Fruit fly (Drosophila melanogaster): ENCODE measurements around the gene Ziz.
A peak's percentile ranks its signal among the peaks of the same experiment; 100 is the strongest.

Ziz gene

DNA sequence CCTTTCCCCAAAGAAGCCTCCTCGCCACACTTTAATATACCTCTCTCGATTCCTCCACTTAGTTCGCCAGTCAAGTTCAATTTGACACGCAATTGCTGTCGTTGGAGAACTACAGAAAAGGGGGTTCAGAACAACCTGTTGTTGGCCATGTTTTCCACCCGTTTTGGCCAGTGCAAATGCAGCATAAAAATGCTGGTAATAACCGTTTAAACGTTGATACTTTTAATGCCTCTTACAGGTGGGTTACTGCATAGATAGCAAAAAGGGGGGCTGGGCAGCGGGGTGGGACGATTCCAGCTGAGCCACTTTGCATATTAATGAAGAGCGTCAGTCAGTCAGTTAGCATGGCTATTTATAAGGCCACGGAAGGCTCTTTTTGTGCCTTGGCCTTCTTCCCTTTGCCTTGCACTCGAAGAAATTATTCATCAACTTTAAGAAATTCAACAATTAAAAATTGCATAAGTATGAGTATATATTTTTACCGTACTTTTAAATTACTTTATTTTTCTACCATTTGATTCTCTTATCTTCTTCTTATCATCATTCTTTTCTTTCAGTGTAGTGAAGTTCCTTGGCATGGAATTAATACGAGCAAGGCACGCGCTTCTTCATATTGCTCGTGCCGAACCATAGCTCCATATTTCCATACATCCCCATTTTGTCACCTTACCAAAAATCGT lies 45.1 kb upstream of the Ziz start (continued):
- TF ChIP-seq Chrac-16 (GFP tag; optimal IDR thresholded peaks at IDR 0.05) (peak; percentile 20), HmgD (GFP tag; optimal IDR thresholded peaks at IDR 0.05) (no peak), CG1024 (GFP tag; IDR thresholded peaks at IDR 0.05) (no peak), seq (GFP tag; IDR thresholded peaks at IDR 0.05) (0 out of 2 replicates have a peak, but pooled peaks have one; percentile 33), Sox102F (GFP tag; optimal IDR thresholded peaks at IDR 0.05) (peak; percentile 50), CG18476 (GFP tag; optimal IDR thresholded peaks at IDR 0.05) (peak; percentile 3), CG10209 (GFP tag; optimal IDR thresholded peaks at IDR 0.05) (peak; percentile 41), pan (optimal IDR thresholded peaks at IDR 0.05) (no peak), pan (GFP tag; optimal IDR thresholded peaks at IDR 0.05 in 1 of 2, IDR thresholded peaks at IDR 0.05 in 1 of 2) (peak in 1 of 2 experiments; percentile 37), gem (tag; optimal IDR thresholded peaks at IDR 0.05) (peak; percentile 68), ato (GFP tag; IDR thresholded peaks at IDR 0.05; ENCODE audit: partially characterized antibody) (no peak), CG7556 (GFP tag; optimal IDR thresholded peaks at IDR 0.05) (peak; percentile 44), scrt (GFP tag; optimal IDR thresholded peaks at IDR 0.05) (peak; percentile 60), CG9817 (tag; optimal IDR thresholded peaks at IDR 0.05) (peak; percentile 14), CG14014 (GFP tag; IDR thresholded peaks at IDR 0.05) (peak; percentile 34; the same call in 1 of the 2 replicates), Side (GFP tag; optimal IDR thresholded peaks at IDR 0.05) (no peak), CG11695 (GFP tag; IDR thresholded peaks at IDR 0.05) (0 out of 3 replicates have a peak, but pooled peaks have one; percentile 43), dmrt11E (tag; optimal IDR thresholded peaks at IDR 0.05) (peak; percentile 73), sim (GFP tag; IDR thresholded peaks at IDR 0.05) (no peak), CG7372 (GFP tag; IDR thresholded peaks at IDR 0.05) (no peak), CG6654 (GFP tag; optimal IDR thresholded peaks at IDR 0.05) (no peak), CG33213 (GFP tag; optimal IDR thresholded peaks at IDR 0.05) (peak; percentile 28), Mad (GFP tag; optimal IDR thresholded peaks at IDR 0.05) (no peak), CG15696 (tag; optimal IDR thresholded peaks at IDR 0.05) (peak; percentile 22), ATbp (GFP tag; optimal IDR thresholded peaks at IDR 0.05) (peak; percentile 3), Nf-YA (GFP tag; IDR thresholded peaks at IDR 0.05) (no peak), tin (GFP tag; optimal IDR thresholded peaks at IDR 0.05) (peak; percentile 42), Fer1 (GFP tag; optimal IDR thresholded peaks at IDR 0.05) (peak; percentile 39), HHEX (GFP tag; optimal IDR thresholded peaks at IDR 0.05) (peak; percentile 4), NC2β (GFP tag; optimal IDR thresholded peaks at IDR 0.05) (no peak), her (GFP tag; optimal IDR thresholded peaks at IDR 0.05) (no peak), Hr51 (GFP tag; optimal IDR thresholded peaks at IDR 0.05) (peak in 1 of 2 experiments; percentile 57), Blimp-1 (GFP tag; optimal IDR thresholded peaks at IDR 0.05) (peak; percentile 46), CG1603 (tag; optimal IDR thresholded peaks at IDR 0.05) (peak; percentile 10), twi (tag; optimal IDR thresholded peaks at IDR 0.05) (no peak), CG15011 (GFP tag; optimal IDR thresholded peaks at IDR 0.05) (no peak), amos (GFP tag; IDR thresholded peaks at IDR 0.05; ENCODE audit: partially characterized antibody) (no peak), CG31441 (GFP tag; IDR thresholded peaks at IDR 0.05) (peak; percentile 58; the same call in 1 of the 2 replicates), zen (tag; optimal IDR thresholded peaks at IDR 0.05) (peak; percentile 26), CG14050 (GFP tag; IDR thresholded peaks at IDR 0.05) (no peak), CG13123 (GFP tag; optimal IDR thresholded peaks at IDR 0.05) (peak; percentile 3), lab (GFP tag; optimal IDR thresholded peaks at IDR 0.05) (peak; percentile 63), phol (tag; optimal IDR thresholded peaks at IDR 0.05) (peak; percentile 62), NfI (GFP tag; optimal IDR thresholded peaks at IDR 0.05) (no peak), Nf-YB (GFP tag; optimal IDR thresholded peaks at IDR 0.05) (no peak), unpg (GFP tag; optimal IDR thresholded peaks at IDR 0.05) (peak; percentile 62), CG13775 (GFP tag; optimal IDR thresholded peaks at IDR 0.05) (peak; percentile 22), D (optimal IDR thresholded peaks at IDR 0.05) (no peak), D (GFP tag; optimal IDR thresholded peaks at IDR 0.05) (no peak)

Data from whole organism, embryonic.